Fruit fly (Drosophila melanogaster) Kc167 (cell line): ENCODE measurements around the gene Ref2.

Experiments
- Myc ChIP-seq: fragments of >200 bp; optimal IDR thresholded peaks from 2 replicates; lab custom pipeline; 2017; ENCODE audit warnings: missing external identifiers
- Sin3A ChIP-seq: fragments of >200 bp; optimal IDR thresholded peaks from 2 replicates; lab custom pipeline; 2018; ENCODE audit warnings: missing external identifiers
- h ChIP-seq: fragments of >200 bp; optimal IDR thresholded peaks from 3 replicates; lab custom pipeline; 2018; ENCODE audit warnings: missing external identifiers
- insv ChIP-seq: fragments of >200 bp; optimal IDR thresholded peaks from 3 replicates; lab custom pipeline; 2018; ENCODE audit warnings: missing external identifiers
- psq ChIP-seq: fragments of >200 bp; optimal IDR thresholded peaks from 2 replicates; lab custom pipeline; 2017; ENCODE audit warnings: missing external identifiers
- ttk ChIP-seq: sonication (Bioruptor generic); optimal IDR thresholded peaks from 2 replicates; lab custom pipeline; 2017; ENCODE audit warnings: missing external identifiers

Ref2 gene

DNA sequence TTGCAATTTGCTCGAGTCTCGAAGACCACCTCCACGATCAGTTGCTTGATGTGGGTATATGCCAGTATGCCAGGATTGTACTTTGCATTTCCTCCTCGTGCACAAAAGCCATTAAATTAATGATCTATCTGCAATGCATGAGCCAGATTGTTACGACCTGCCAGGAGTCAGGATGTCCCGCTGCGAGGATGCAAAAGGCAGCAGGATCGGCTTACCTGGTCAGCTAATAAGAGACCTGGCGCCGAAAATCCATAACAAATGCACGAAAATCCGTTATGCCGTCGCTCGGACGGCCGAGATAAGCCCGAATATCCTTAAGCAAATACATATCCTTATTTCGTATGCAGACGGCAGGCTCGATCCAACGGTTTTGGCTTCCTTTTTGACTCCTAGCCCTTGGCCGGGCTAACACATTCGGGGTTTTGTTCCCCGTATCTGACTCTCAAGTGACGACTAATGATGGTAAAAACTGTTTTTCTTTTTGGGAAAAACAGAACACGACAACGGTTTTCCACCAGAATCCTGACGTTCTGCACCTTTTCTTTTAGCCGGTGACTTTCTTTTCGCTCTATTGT, 19.9 kb upstream of the Ref2 start:
- no peak for TF ChIP-seq insv (lab: Kevin White, UChicago)
- no peak for TF ChIP-seq Sin3A
- TF ChIP-seq ttk (lab: Kevin White, UChicago): no peak
- no peak for TF ChIP-seq psq (lab: Kevin White, UChicago)
- no peak for TF ChIP-seq h (lab: Kevin White, UChicago)
- no peak for TF ChIP-seq Myc (lab: Kevin White, UChicago)

DNA sequence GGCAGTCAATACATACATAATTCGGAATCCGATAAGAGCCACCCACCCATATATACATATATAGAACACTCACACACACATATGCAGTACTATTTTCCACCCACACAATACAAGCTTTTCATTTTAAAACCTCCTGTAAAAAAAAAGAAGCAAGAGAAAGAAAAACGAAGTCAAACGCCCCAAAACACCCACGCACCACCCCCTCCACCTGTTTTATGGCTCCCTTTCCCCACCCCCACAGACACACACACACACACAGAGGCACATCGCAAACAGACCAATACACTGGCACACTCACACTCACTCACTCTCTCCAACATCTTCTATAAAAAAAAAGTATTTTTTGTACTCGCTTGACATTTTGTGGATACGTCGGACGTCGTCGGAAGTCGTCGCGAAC, 11.2 kb upstream of the Ref2 start:
- no peak for TF ChIP-seq h (lab: Kevin White, UChicago)
- TF ChIP-seq Sin3A: no peak
- TF ChIP-seq psq (lab: Kevin White, UChicago): no peak
- no peak for TF ChIP-seq insv (lab: Kevin White, UChicago)
- no peak for TF ChIP-seq Myc (lab: Kevin White, UChicago)
- TF ChIP-seq ttk (lab: Kevin White, UChicago): no peak

DNA sequence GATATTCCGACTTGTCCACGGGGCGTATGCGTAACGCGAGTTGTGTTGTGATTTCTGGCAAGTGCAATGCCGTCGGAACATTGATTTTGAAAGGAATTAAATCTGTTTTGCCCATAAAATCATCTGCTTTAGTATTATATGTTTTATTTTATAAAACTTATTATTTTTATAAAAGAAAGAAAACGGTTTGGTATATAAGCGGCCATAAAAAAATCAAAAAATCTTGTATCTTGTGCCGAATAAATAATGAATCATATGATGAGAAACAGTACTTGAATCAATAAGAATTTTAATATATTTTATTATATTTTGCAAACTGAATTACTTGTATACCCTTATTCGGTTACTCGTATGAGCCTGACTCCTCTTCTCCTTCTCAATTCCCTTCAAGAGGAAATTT, 10.7 kb upstream of the Ref2 start, which contains the start of gene pdm2:
Gene pdm2 (plus strand): TSS at position 301 of the 400 bp plus-strand sequence.
- TF ChIP-seq insv (lab: Kevin White, UChicago) (no peak), Sin3A (no peak), Myc (lab: Kevin White, UChicago) (no peak), psq (lab: Kevin White, UChicago) (no peak), h (lab: Kevin White, UChicago) (no peak), ttk (lab: Kevin White, UChicago) (no peak)

DNA sequence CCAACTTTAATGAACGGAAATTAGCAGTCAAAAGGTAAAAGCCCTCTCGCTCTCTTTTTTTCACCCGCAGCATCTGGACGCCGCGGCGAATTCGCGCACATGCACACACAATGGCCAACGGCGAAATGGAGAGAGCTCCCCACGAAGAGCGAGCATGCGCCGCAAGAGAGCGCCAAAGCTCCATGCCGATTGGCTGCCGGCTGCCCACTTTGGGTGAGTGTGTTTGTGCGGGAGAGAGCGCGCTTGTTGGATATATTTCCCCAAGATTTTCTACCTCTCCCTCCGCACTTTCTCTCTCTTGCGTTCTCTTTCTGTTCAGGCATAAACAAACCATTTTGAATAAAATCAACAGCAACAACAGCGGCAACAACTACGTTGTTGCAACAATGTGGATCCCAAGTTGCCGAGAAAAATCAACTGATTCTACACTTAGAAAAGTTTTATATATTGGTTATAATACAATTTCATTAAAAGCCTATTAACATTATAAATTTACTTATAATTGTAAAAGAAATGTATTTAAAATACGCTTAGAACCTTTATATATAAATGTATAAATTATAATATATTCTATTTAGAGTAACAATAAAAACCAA, 9.7 kb upstream of the Ref2 start:
- TF ChIP-seq psq (lab: Kevin White, UChicago) (no peak), Myc (lab: Kevin White, UChicago) (no peak), Sin3A (no peak), insv (lab: Kevin White, UChicago) (no peak), ttk (lab: Kevin White, UChicago) (no peak), h (lab: Kevin White, UChicago) (no peak)

DNA sequence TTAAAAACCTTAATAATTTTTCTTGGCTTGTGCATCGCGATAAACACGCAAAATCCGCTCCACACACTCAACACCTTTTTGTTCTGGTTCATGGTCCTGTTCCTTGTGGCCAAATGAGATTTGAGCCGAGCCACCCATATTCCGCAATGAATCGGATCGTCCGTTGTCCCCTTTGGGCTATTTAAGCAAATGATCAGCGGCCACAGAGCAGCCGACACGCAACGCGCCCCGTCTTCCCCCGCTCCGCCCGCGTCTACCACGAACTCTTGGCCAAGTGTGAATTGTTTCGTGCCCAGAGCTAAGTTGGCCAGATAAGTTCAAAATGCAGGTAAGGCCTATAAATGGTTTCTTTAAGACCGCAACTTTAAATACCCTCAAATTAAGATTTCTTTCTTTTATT, 4.9 kb upstream of the Ref2 start:
- no peak for TF ChIP-seq psq (lab: Kevin White, UChicago)
- TF ChIP-seq insv (lab: Kevin White, UChicago): no peak

DNA sequence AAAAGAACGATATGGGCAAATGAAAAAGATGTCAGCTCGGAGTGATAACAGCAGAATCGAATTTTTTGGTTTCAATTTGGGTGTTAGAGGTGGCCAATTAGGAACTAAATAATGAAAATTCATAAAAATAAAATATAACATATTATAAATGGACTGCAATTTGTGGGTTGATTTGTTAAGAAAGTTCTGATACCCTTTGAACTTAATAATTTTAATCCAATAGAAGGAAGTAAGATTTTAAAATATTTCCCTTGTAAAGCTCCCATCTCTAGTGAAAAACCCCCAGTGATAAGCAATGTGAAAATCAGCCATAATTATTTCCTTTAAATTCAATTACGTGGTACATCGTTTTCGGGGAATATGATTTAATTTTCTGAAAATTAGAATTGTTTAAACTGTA, 1.9 kb downstream of the Ref2 start:
- TF ChIP-seq Myc (lab: Kevin White, UChicago): no peak
- no peak for TF ChIP-seq ttk (lab: Kevin White, UChicago)
- no peak for TF ChIP-seq h (lab: Kevin White, UChicago)
- no peak for TF ChIP-seq psq (lab: Kevin White, UChicago)
- no peak for TF ChIP-seq Sin3A
- TF ChIP-seq insv (lab: Kevin White, UChicago): no peak

DNA sequence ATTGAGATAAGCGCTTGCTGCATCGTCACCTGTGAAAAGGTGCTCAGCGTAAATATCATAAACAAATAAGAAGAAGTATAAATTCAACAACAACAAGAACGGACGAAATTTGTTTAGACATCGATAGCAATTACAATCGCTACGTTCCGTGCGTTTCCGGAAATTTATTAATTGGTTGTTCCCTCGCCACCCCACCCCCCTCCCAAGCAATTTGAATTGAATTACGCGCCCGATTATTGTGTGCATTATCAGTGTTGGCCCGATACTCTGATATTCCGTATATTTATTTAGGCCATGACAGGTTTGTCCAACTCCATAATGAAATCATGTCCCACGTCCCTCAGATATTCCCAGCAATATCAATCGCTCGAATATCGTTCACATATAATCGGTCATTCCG, 4.6 kb downstream of the Ref2 start:
- no peak for TF ChIP-seq Sin3A
- no peak for TF ChIP-seq Myc (lab: Kevin White, UChicago)
- no peak for TF ChIP-seq psq (lab: Kevin White, UChicago)
- no peak for TF ChIP-seq insv (lab: Kevin White, UChicago)
- TF ChIP-seq h (lab: Kevin White, UChicago): no peak
- TF ChIP-seq ttk (lab: Kevin White, UChicago): no peak

DNA sequence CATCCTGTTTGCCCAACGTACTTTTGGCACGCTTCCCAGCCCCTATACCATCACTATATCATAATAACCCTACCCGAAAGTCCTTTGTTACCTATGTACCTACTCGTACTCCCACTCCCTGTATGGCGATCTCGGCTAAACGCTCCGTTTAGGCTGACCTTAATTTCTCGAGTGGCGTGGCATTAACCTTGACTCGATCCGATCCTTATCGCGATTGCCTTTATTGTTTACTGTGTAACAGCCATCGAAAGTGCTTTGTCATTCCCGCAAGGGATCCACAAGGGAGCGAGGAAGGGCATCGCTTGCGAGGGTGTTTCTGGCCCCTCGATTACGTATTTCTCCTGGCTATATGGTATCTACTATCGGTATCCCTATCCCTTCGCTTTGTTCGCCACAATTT, 13.0 kb downstream of the Ref2 start:
- no peak for TF ChIP-seq Sin3A

DNA sequence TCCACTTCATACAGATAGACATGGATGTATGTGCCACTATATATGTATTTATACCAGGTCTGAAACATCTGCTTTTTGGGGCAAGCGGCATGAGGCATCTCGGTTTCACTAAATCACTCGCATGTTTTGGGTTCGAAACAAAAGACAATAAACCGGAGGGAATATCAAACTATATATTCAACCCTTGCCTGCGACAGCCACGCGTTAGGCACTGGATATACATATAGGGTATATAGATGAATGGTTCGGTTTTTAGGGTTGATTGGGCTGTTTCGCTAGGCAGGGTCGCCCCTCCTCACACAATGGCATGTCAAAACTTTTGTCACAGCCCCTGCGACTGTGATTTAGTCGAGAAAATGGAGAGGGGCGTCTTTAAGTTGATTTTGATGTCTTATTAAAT, 23.1 kb downstream of the Ref2 start:
- no peak for TF ChIP-seq Sin3A
- no peak for TF ChIP-seq ttk (lab: Kevin White, UChicago)
- no peak for TF ChIP-seq psq (lab: Kevin White, UChicago)
- no peak for TF ChIP-seq insv (lab: Kevin White, UChicago)
- no peak for TF ChIP-seq Myc (lab: Kevin White, UChicago)

DNA sequence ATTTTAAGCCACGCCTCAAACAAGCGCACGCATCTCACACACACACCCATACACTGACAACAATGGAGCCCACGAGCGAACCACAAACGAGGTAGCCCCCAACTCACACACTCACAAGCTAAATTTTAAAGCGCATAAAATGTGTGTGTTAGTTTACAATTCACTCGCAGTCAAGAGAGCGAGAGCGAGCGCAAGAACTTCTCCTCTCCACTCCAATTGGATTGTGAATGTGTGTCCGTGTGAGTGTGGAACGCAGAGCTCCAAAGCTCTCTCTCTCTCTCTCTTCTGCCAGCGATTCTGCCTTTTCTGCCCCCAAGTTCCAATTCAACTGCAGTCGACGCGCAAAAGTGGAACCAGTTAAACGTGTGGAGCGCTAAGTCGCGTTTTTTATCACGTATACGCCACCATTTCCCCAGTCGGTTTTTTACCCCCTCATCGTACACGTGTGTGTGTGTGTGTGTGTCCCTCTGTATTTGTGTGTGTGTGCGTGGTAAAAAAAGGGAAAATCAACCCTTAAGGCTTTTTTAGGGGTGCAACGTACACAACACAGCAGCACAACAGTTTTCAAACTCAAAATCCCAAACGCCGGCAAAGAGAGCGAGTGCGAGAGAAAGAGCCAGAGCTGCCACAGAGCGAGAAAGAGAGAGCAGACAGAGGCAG, 28.0 kb downstream of the Ref2 start:
- TF ChIP-seq Myc (lab: Kevin White, UChicago): no peak
- TF ChIP-seq psq (lab: Kevin White, UChicago): no peak
- TF ChIP-seq Sin3A: no peak
- TF ChIP-seq insv (lab: Kevin White, UChicago): no peak
- no peak for TF ChIP-seq h (lab: Kevin White, UChicago)
- no peak for TF ChIP-seq ttk (lab: Kevin White, UChicago)

DNA sequence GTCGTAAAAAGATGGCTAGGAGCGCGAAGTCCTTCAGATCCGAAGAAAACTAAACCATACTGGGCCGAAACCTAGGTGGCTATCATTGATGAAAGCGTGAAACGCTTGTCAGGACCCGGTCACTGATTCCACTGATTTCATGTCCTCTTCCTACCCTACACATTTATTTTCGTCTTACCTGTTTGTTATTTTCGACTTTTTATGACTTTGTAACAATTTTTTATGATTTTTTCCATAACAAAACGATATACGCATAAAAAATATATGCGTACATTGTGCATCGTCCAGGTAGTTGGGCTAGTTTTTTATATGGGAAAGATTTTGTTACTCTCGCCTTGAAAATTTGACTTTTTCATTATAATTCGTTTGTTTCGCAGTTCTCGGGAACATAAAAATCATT, 29.4 kb downstream of the Ref2 start:
- TF ChIP-seq insv (lab: Kevin White, UChicago): no peak
- no peak for TF ChIP-seq psq (lab: Kevin White, UChicago)
- no peak for TF ChIP-seq ttk (lab: Kevin White, UChicago)
- TF ChIP-seq h (lab: Kevin White, UChicago): no peak
- no peak for TF ChIP-seq Sin3A
- no peak for TF ChIP-seq Myc (lab: Kevin White, UChicago)

DNA sequence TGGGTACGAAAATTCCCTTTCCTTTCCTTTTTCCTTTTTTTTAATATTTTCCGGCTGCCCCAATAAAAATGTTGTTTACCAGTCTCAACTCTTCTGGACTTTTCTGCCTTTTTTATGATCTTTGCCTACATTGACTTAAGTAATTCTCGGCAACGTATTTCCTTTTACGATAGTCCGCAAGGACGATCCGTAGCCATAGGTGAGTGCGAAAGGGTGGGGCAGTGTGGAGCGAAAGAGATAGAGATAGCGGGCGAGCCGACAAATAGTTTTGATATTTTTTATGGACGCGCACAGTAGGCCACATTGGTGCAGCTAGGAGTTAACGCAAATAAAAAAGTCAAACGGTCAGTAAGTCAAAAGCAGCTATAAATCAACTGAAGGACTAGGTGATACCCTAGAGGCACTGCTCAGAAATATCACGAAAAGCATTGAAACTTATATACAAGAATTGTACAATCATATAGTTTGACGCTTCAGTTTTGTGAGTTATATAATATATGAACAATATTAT, 30.2 kb downstream of the Ref2 start:
- no peak for TF ChIP-seq insv (lab: Kevin White, UChicago)
- no peak for TF ChIP-seq psq (lab: Kevin White, UChicago)
- TF ChIP-seq ttk (lab: Kevin White, UChicago): no peak
- TF ChIP-seq h (lab: Kevin White, UChicago): no peak
- no peak for TF ChIP-seq Sin3A
- TF ChIP-seq Myc (lab: Kevin White, UChicago): no peak
